Worm (Caenorhabditis elegans) whole organism, L4 larva: ENCODE measurements around the gene dmsr-8.

Experiments used
- F10B5.3 ChIP-seq: sonication (generic microtip); optimal IDR thresholded peaks from 2 replicates; lab custom pipeline; 2016; ENCODE audit warnings: mild to moderate bottlenecking, missing genetic modification characterization, missing compliant biosample characterization
- F26F4.8 ChIP-seq: fragments of 200-800 bp; sonication (Bioruptor generic); conservative IDR thresholded peaks from 2 replicates; pipeline ENCODE4 v1.3.6; 2022; ENCODE audit warnings: missing genetic modification characterization, missing compliant biosample characterization
- R02D3.7 ChIP-seq: fragments of 150-350 bp; sonication (generic microtip); optimal IDR thresholded peaks from 3 replicates; lab custom pipeline; 2014; ENCODE audit warnings: missing biosample characterization, missing genetic modification characterization
- Y105C5A.15 ChIP-seq: fragments of 200-800 bp; sonication (Bioruptor generic); IDR thresholded peaks from 2 replicates; pipeline ENCODE4 v1.3.6; 2022; ENCODE audit warnings: missing genetic modification characterization, missing compliant biosample characterization
- Y48G9A.11 ChIP-seq: fragments of 200-800 bp; sonication (Bioruptor generic); IDR thresholded peaks from 2 replicates; pipeline ENCODE4 v1.3.6; 2022; ENCODE audit warnings: missing genetic modification reagents, missing genetic modification characterization, missing compliant biosample characterization
- Y75B8A.6 ChIP-seq: fragments of 200-800 bp; sonication (Bioruptor generic); IDR thresholded peaks from 2 replicates; pipeline ENCODE4 v1.3.6; 2022; ENCODE audit warnings: missing genetic modification reagents, missing genetic modification characterization, missing compliant biosample characterization
- ZK546.5 ChIP-seq, 2 experiments: sonication (generic microtip); optimal IDR thresholded peaks; 2 replicates each; lab custom pipeline; 2017; ENCODE audit warnings: missing biosample characterization in 2 of 2, missing genetic modification characterization in 2 of 2
- aha-1 ChIP-seq: fragments of 150-350 bp; peaks from one replicate; lab custom pipeline; 2014; ENCODE audit warnings: missing biosample characterization, missing genetic modification characterization
- aly-2 ChIP-seq: sonication (generic microtip); optimal IDR thresholded peaks from 2 replicates; lab custom pipeline; 2018; ENCODE audit warnings: missing biosample characterization, missing genetic modification characterization
- ama-1 ChIP-seq: fragments of 150-350 bp; optimal IDR thresholded peaks from 2 replicates; lab custom pipeline; 2014; ENCODE audit warnings: inconsistent platforms, mixed read lengths
- ceh-28 ChIP-seq: fragments of 150-350 bp; optimal IDR thresholded peaks from 2 replicates; lab custom pipeline; 2014; ENCODE audit warnings: missing biosample characterization, missing genetic modification reagents, missing genetic modification characterization
- ceh-62 ChIP-seq: sonication (generic microtip); optimal IDR thresholded peaks from 2 replicates; lab custom pipeline; 2017; ENCODE audit warnings: missing biosample characterization, missing genetic modification characterization
- daf-16 ChIP-seq, 3 experiments: sonication (generic microtip); optimal IDR thresholded peaks; 2 replicates each; lab custom pipeline; 2016 to 2017; ENCODE audit warnings: missing genetic modification characterization in 3 of 3, missing genetic modification reagents in 3 of 3, mild to moderate bottlenecking in 2 of 3, missing compliant biosample characterization in 2 of 3, missing biosample characterization in 1 of 3, moderate library complexity in 1 of 3
- dmd-8 ChIP-seq: fragments of 200-800 bp; sonication (Bioruptor generic); IDR thresholded peaks from 2 replicates; pipeline ENCODE4 v1.3.6; 2022; ENCODE audit warnings: missing genetic modification characterization, missing compliant biosample characterization
- egl-43 ChIP-seq: fragments of 200-800 bp; sonication (Bioruptor generic); IDR thresholded peaks from 2 replicates; pipeline ENCODE4 v1.3.6; 2022; ENCODE audit warnings: missing genetic modification reagents, missing genetic modification characterization, missing compliant biosample characterization
- fos-1 ChIP-seq: fragments of 150-350 bp; optimal IDR thresholded peaks from 2 replicates; lab custom pipeline; 2014; ENCODE audit warnings: missing biosample characterization, missing genetic modification characterization
- hif-1 ChIP-seq, 2 experiments: sonication (generic microtip); optimal IDR thresholded peaks; 2 replicates each; lab custom pipeline; 2016 to 2017; ENCODE audit warnings: missing compliant biosample characterization in 2 of 2, missing genetic modification characterization in 2 of 2, missing genetic modification reagents in 2 of 2, missing genotype in 2 of 2, mild to moderate bottlenecking in 1 of 2
- jun-1 ChIP-seq: fragments of 150-350 bp; optimal IDR thresholded peaks from 2 replicates; lab custom pipeline; 2014; ENCODE audit warnings: missing biosample characterization, missing genetic modification reagents, missing genetic modification characterization
- lim-7 ChIP-seq: fragments of 200-800 bp; sonication (Bioruptor generic); IDR thresholded peaks from 2 replicates; pipeline ENCODE4 v1.3.6; 2022; ENCODE audit warnings: missing genetic modification characterization, missing compliant biosample characterization
- lin-13 ChIP-seq: fragments of 150-350 bp; optimal IDR thresholded peaks from 2 replicates; lab custom pipeline; 2014; ENCODE audit warnings: missing biosample characterization, missing genetic modification reagents, missing genetic modification characterization
- lin-38 ChIP-seq: fragments of 200-800 bp; sonication (Bioruptor generic); IDR thresholded peaks from 2 replicates; pipeline ENCODE4 v1.3.6; 2022; ENCODE audit warnings: missing genetic modification reagents, missing genetic modification characterization, missing compliant biosample characterization
- lin-39 ChIP-seq: fragments of 150-350 bp; optimal IDR thresholded peaks from 2 replicates; lab custom pipeline; 2014; ENCODE audit warnings: missing biosample characterization, missing genetic modification reagents, missing genetic modification characterization
- lsy-2 ChIP-seq, 2 experiments: fragments of 150-350 bp in 1 of 2; sonication (generic microtip) in 1 of 2; optimal IDR thresholded peaks; 2 replicates each; lab custom pipeline; 2014 to 2017; ENCODE audit warnings: missing biosample characterization in 2 of 2, missing genetic modification characterization in 2 of 2
- madf-9 ChIP-seq: fragments of 200-800 bp; sonication (Bioruptor generic); conservative IDR thresholded peaks from 2 replicates; pipeline ENCODE4 v1.3.6; 2022; ENCODE audit warnings: missing genetic modification reagents, missing genetic modification characterization, missing compliant biosample characterization
- mxl-2 ChIP-seq: fragments of 200-800 bp; sonication (Bioruptor generic); conservative IDR thresholded peaks from 2 replicates; pipeline ENCODE4 v1.3.6; 2022; ENCODE audit warnings: missing genetic modification reagents, missing genetic modification characterization, missing compliant biosample characterization
- mxl-3 ChIP-seq: fragments of 200-800 bp; sonication (Bioruptor generic); optimal IDR thresholded peaks from 2 replicates; lab custom pipeline; 2018; ENCODE audit warnings: mild to moderate bottlenecking, missing genetic modification characterization, missing compliant biosample characterization
- nhr-102 ChIP-seq: sonication (generic microtip); optimal IDR thresholded peaks from 2 replicates; lab custom pipeline; 2016; ENCODE audit warnings: mild to moderate bottlenecking, missing genetic modification characterization, moderate library complexity, missing compliant biosample characterization
- nhr-237 ChIP-seq: sonication (generic microtip); optimal IDR thresholded peaks from 2 replicates; lab custom pipeline; 2017; ENCODE audit warnings: missing biosample characterization, missing genetic modification characterization
- nhr-25 ChIP-seq: sonication (generic microtip); optimal IDR thresholded peaks from 2 replicates; lab custom pipeline; 2017; ENCODE audit warnings: missing genetic modification characterization, mild to moderate bottlenecking, missing compliant biosample characterization, antibody characterized with exemption, moderate library complexity, borderline replicate concordance; ENCODE audit not compliant: insufficient read depth
- nhr-42 ChIP-seq: fragments of 200-800 bp; sonication (Bioruptor generic); IDR thresholded peaks from 2 replicates; pipeline ENCODE4 v1.3.6; 2022; ENCODE audit warnings: missing genetic modification characterization, missing compliant biosample characterization
- nhr-48 ChIP-seq: sonication (generic microtip); optimal IDR thresholded peaks from 2 replicates; lab custom pipeline; 2016; ENCODE audit warnings: mild to moderate bottlenecking, missing genetic modification characterization, missing compliant biosample characterization
- nhr-76 ChIP-seq: fragments of 150-350 bp; optimal IDR thresholded peaks from 2 replicates; lab custom pipeline; 2014; ENCODE audit warnings: missing biosample characterization, missing genetic modification characterization
- nhr-77 ChIP-seq: fragments of 150-350 bp; optimal IDR thresholded peaks from 2 replicates; lab custom pipeline; 2014; ENCODE audit warnings: missing biosample characterization, missing genetic modification characterization
- php-3 ChIP-seq: fragments of 200-800 bp; sonication (Bioruptor generic); IDR thresholded peaks from 2 replicates; pipeline ENCODE4 v1.3.6; 2022; ENCODE audit warnings: missing genetic modification reagents, missing genetic modification characterization, missing compliant biosample characterization
- pqm-1 ChIP-seq: sonication (generic microtip); optimal IDR thresholded peaks from 2 replicates; lab custom pipeline; 2017; ENCODE audit warnings: missing biosample characterization, missing genetic modification characterization
- unc-130 ChIP-seq: sonication (generic microtip); optimal IDR thresholded peaks from 2 replicates; lab custom pipeline; 2016; ENCODE audit warnings: missing genetic modification reagents, missing genetic modification characterization, missing compliant biosample characterization
- unc-62 ChIP-seq, 3 experiments: fragments of 150-350 bp in 1 of 3; sonication (generic microtip); optimal IDR thresholded peaks in 2 of 3; peaks in 1 of 3; 1 replicate in 1 of 3; 2 replicates in 2 of 3; lab custom pipeline; 2014 to 2017; ENCODE audit warnings: missing biosample characterization in 3 of 3, missing genetic modification characterization in 3 of 3, missing genetic modification reagents in 3 of 3, missing genotype in 1 of 3
- zfp-3 ChIP-seq: fragments of 200-800 bp; sonication (Bioruptor generic); conservative IDR thresholded peaks from 2 replicates; pipeline ENCODE4 v1.3.6; 2022; ENCODE audit warnings: missing genetic modification reagents, missing genetic modification characterization, missing compliant biosample characterization
- zip-11 ChIP-seq: fragments of 200-800 bp; sonication (Bioruptor generic); IDR thresholded peaks from 2 replicates; pipeline ENCODE4 v1.3.6; 2022; ENCODE audit warnings: missing genetic modification characterization, missing compliant biosample characterization

The dmsr-8 gene

ce11 chrV:10472901-10473774, 41.0 kb downstream of the dmsr-8 start (continued):
- TF ChIP-seq nhr-25 (tag; lab: Kevin White, UChicago) (no peak), lin-39 (tag; lab: Kevin White, UChicago) (no peak), madf-9 (GFP tag; lab: Robert Waterston, UW) (no peak)

- TF ChIP-seq nhr-76 (tag; lab: Kevin White, UChicago) (no peak), nhr-77 (tag; lab: Kevin White, UChicago) (no peak), zip-11 (no peak), nhr-102 (tag; lab: Kevin White, UChicago) (no peak), zfp-3 (0 out of 2 replicates have a peak, but pooled peaks have one; percentile 25), egl-43 (GFP tag; lab: Robert Waterston, UW) (no peak), aha-1 (peak; percentile 97), ama-1 (lab: Kevin White, UChicago) (peak; percentile 46), Y75B8A.6 (GFP tag; lab: Robert Waterston, UW) (0 out of 2 replicates have a peak, but pooled peaks have one; percentile 6), dmd-8 (GFP tag; lab: Robert Waterston, UW) (no peak), jun-1 (tag; lab: Kevin White, UChicago) (no peak), R02D3.7 (no peak), lsy-2 (tag; optimal IDR thresholded peaks at IDR 0.05; lab: Kevin White, UChicago) (no peak), lin-38 (GFP tag; lab: Robert Waterston, UW) (no peak), mxl-2 (GFP tag; lab: Robert Waterston, UW) (no peak), nhr-48 (tag; lab: Kevin White, UChicago) (no peak), ceh-62 (no peak), unc-130 (GFP tag; lab: Kevin White, UChicago) (no peak), lim-7 (GFP tag; lab: Robert Waterston, UW) (no peak), aly-2 (tag; lab: Kevin White, UChicago) (no peak), mxl-3 (GFP tag; lab: Kevin White, UChicago) (no peak), ZK546.5 (tag; optimal IDR thresholded peaks at IDR 0.05; lab: Kevin White, UChicago) (no peak), Y48G9A.11 (GFP tag; lab: Robert Waterston, UW) (no peak), nhr-237 (tag; lab: Kevin White, UChicago) (no peak), hif-1 (tag; optimal IDR thresholded peaks at IDR 0.05; lab: Kevin White, UChicago) (peak in 1 of 2 experiments; percentile 23), Y105C5A.15 (no peak), lin-13 (GFP tag; lab: Kevin White, UChicago) (no peak), F10B5.3 (no peak), F26F4.8 (GFP tag; lab: Robert Waterston, UW) (0 out of 2 replicates have a peak, but pooled peaks have one; percentile 31)
Measured at ce11 chrV:10471007-10471406, 43.2 kb downstream of the dmsr-8 start.

DNA sequence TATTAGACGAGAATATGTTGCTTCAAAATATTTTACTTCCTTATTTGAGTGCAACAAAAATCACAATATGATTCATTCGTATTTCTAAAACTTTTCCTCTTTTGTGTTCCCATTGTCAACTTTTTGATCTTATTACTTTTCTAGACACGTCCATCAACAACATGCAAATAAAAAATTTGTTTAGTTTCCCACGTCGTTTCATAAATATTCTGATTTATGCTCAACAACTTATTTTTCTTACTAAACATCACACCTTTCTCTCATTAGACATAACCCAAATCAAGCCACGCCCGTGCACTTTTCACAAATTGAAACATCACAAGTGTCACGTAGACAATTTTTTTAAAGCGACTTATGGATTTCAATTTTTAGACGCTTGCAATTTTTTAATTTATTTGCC, 44.3 kb downstream of the dmsr-8 start:
- TF ChIP-seq pqm-1 (no peak), php-3 (GFP tag; lab: Robert Waterston, UW) (no peak), nhr-42 (GFP tag; lab: Robert Waterston, UW) (no peak), aha-1 (peak; percentile 92), fos-1 (tag; lab: Kevin White, UChicago) (no peak)

DNA sequence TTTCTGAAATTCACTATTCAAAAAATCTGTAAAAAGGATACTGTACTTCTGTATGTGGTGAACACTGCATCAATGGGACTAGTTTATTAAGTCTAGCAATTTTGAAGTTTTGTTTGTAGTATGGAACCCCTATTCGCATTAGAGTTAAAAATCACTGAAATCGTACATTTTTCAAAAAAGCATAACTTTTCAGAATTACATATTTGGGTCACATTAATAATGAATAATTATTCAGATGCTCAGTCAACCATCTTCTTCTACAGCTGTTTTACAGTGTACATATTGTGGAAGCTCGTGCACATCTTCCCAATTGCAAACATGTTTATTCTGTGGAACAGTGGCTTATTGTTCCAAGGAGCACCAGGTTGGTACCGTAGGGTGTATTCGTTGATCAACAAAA, 45.5 kb downstream of the dmsr-8 start:
- no peak for TF ChIP-seq ceh-28
- peak in 1 of 2 experiments; percentile 55 for TF ChIP-seq daf-16 (GFP tag; optimal IDR thresholded peaks at IDR 0.05; lab: Kevin White, UChicago)
- no peak for TF ChIP-seq daf-16 (tag; optimal IDR thresholded peaks at IDR 0.05; lab: Kevin White, UChicago)
- TF ChIP-seq unc-62 (GFP tag; optimal IDR thresholded peaks at IDR 0.05 in 1 of 2; lab: Kevin White, UChicago): peak in 1 of 2 experiments; percentile 95
- no peak for TF ChIP-seq unc-62 (tag; optimal IDR thresholded peaks at IDR 0.05; lab: Kevin White, UChicago)
